Fruit fly (Drosophila melanogaster): Measurements from ENCODE around the gene Las.

Las gene

DNA sequence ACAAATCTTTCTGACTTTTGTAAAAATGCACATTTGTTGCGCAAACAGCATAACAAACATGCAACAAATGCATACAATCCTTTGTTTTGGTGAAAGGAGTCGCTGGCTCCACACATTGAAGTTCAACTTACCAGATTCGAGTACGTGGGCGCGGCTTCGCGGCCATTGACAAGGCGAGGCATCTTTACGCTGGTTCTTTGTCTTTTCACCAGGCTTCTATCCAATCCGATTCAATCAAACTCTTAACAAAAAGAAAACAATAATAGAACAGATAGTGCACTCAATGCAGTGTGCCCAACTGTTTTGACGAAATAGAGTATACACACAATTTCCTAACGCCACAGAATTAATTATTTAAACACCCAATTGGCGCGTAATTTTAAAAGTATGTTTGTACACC lies 2.0 kb downstream of the Las start, which contains the start of gene CG5262 (continued):
- TF ChIP-seq Asciz (GFP tag; optimal IDR thresholded peaks at IDR 0.05) (no peak), Tbp (GFP tag; optimal IDR thresholded peaks at IDR 0.05) (no peak), CG15479 (GFP tag; optimal IDR thresholded peaks at IDR 0.05) (peak; percentile 65), Hr78 (GFP tag; optimal IDR thresholded peaks at IDR 0.05) (no peak), ems (GFP tag; optimal IDR thresholded peaks at IDR 0.05) (no peak), CG10366 (GFP tag; IDR thresholded peaks at IDR 0.05) (no peak), vnd (GFP tag; IDR thresholded peaks at IDR 0.05; ENCODE audit: partially characterized antibody) (no peak), gfzf (GFP tag; optimal IDR thresholded peaks at IDR 0.05) (peak; percentile 91), CG11723 (GFP tag; optimal IDR thresholded peaks at IDR 0.05) (no peak), Dip3 (GFP tag; optimal IDR thresholded peaks at IDR 0.05) (no peak), Max (GFP tag; optimal IDR thresholded peaks at IDR 0.05) (no peak), MESR4 (GFP tag; optimal IDR thresholded peaks at IDR 0.05) (peak; percentile 67), CG12391 (tag; optimal IDR thresholded peaks at IDR 0.05) (no peak), CG2199 (GFP tag; IDR thresholded peaks at IDR 0.05) (peak; percentile 48; the same call in 1 of the 3 replicates), CrebB (tag; optimal IDR thresholded peaks at IDR 0.05) (no peak), Med (GFP tag) (peak; percentile 9), CG31441 (GFP tag; IDR thresholded peaks at IDR 0.05) (no peak), maf-S (GFP tag; optimal IDR thresholded peaks at IDR 0.05) (no peak), dan (GFP tag; IDR thresholded peaks at IDR 0.05) (no peak), CG9797 (GFP tag; optimal IDR thresholded peaks at IDR 0.05) (peak; percentile 75), Bgb (GFP tag; IDR thresholded peaks at IDR 0.05; ENCODE audit: partially characterized antibody) (peak; percentile 36; the same call in 1 of the 2 replicates), en (GFP tag; optimal IDR thresholded peaks at IDR 0.05) (no peak), HmgZ (tag; optimal IDR thresholded peaks at IDR 0.05) (peak; percentile 47), Pdp1 (GFP tag; optimal IDR thresholded peaks at IDR 0.05) (peak in 1 of 2 experiments; percentile 55), Sry-δ (GFP tag; optimal IDR thresholded peaks at IDR 0.05) (peak; percentile 57), chn (GFP tag; optimal IDR thresholded peaks at IDR 0.05) (no peak), BEAF-32 (GFP tag; optimal IDR thresholded peaks at IDR 0.05) (peak; percentile 39), CG13894 (tag; optimal IDR thresholded peaks at IDR 0.05) (no peak), Lpt (GFP tag; optimal IDR thresholded peaks at IDR 0.05) (no peak), vfl (GFP tag; optimal IDR thresholded peaks at IDR 0.05) (no peak), nmo (GFP tag; optimal IDR thresholded peaks at IDR 0.05) (no peak), NC2α (GFP tag; optimal IDR thresholded peaks at IDR 0.05) (no peak), BtbVII (GFP tag; optimal IDR thresholded peaks at IDR 0.05) (no peak), CG18599 (GFP tag; optimal IDR thresholded peaks at IDR 0.05) (no peak), Six4 (GFP tag; optimal IDR thresholded peaks at IDR 0.05) (no peak), CG2712 (tag; optimal IDR thresholded peaks at IDR 0.05) (peak; percentile 30), sim (GFP tag; IDR thresholded peaks at IDR 0.05) (no peak), CG9727 (GFP tag; optimal IDR thresholded peaks at IDR 0.05) (no peak), danr (GFP tag; IDR thresholded peaks at IDR 0.05) (no peak), NfI (GFP tag; optimal IDR thresholded peaks at IDR 0.05) (no peak), Meics (GFP tag; optimal IDR thresholded peaks at IDR 0.05) (no peak), Dp (GFP tag; optimal IDR thresholded peaks at IDR 0.05) (peak; percentile 90), CTCF (GFP tag; optimal IDR thresholded peaks at IDR 0.05) (peak; percentile 31), sna (GFP tag; IDR thresholded peaks at IDR 0.05; ENCODE audit: partially characterized antibody) (0 out of 2 replicates have a peak, but pooled peaks have one; percentile 15), run (tag; optimal IDR thresholded peaks at IDR 0.05) (no peak), CG14710 (tag; optimal IDR thresholded peaks at IDR 0.05) (peak; percentile 31), CG17186 (GFP tag; optimal IDR thresholded peaks at IDR 0.05) (peak; percentile 21), CG16815 (GFP tag; optimal IDR thresholded peaks at IDR 0.05) (no peak), CG33213 (GFP tag; optimal IDR thresholded peaks at IDR 0.05) (peak; percentile 15), CG11247 (GFP tag; IDR thresholded peaks at IDR 0.05) (no peak), wor (GFP tag; IDR thresholded peaks at IDR 0.05) (no peak)

Measured in whole organism, embryonic.